Fruit fly (Drosophila melanogaster) whole organism, embryonic: ENCODE data around the gene Syx13.

ENCODE experiments used
- CG11723 ChIP-seq: fragments of 200-800 bp; sonication (Bioruptor generic); optimal IDR thresholded peaks from 2 replicates; lab custom pipeline; 2017; ENCODE audit warnings: missing biosample characterization, mild to moderate bottlenecking, missing genetic modification characterization
- Fer3 ChIP-seq: fragments of 200-800 bp; sonication (Bioruptor generic); optimal IDR thresholded peaks from 2 replicates; lab custom pipeline; 2018; ENCODE audit warnings: missing biosample characterization, mild to moderate bottlenecking, missing genetic modification characterization, moderate library complexity
- nerfin-1 ChIP-seq: fragments of 200-800 bp; sonication (Bioruptor generic); optimal IDR thresholded peaks from 3 replicates; lab custom pipeline; 2019; ENCODE audit warnings: missing biosample characterization, mild to moderate bottlenecking, missing genetic modification characterization, moderate library complexity

- TF ChIP-seq Fer3 (no peak), nerfin-1 (tag; lab: Kevin White, UChicago) (no peak), CG11723 (GFP tag; lab: Kevin White, UChicago) (no peak)
Observed at dm6 chr3L:13036706-13037457, 7.4 kb upstream of the Syx13 start, which contains the start of gene Srrm1.
